Worm (Caenorhabditis elegans) whole organism, L4 larva: ENCODE measurements around the gene spo-11.

Experiments used
- F10B5.3 ChIP-seq: sonication (generic microtip); optimal IDR thresholded peaks from 2 replicates; lab custom pipeline; 2016; ENCODE audit warnings: mild to moderate bottlenecking, missing genetic modification characterization, missing compliant biosample characterization
- daf-19 ChIP-seq: fragments of 200-800 bp; sonication (Bioruptor generic); conservative IDR thresholded peaks from 2 replicates; pipeline ENCODE4 v1.3.6; 2022; ENCODE audit warnings: missing genetic modification characterization, missing compliant biosample characterization
- dmd-6 ChIP-seq: fragments of 200-800 bp; sonication (Bioruptor generic); IDR thresholded peaks from 2 replicates; pipeline ENCODE4 v1.3.6; 2022; ENCODE audit warnings: missing genetic modification reagents, missing genetic modification characterization, missing compliant biosample characterization
- dmd-9 ChIP-seq: fragments of 200-800 bp; sonication (Bioruptor generic); IDR thresholded peaks from 2 replicates; pipeline ENCODE4 v1.3.6; 2022; ENCODE audit warnings: missing genetic modification reagents, missing genetic modification characterization, missing compliant biosample characterization
- dpl-1 ChIP-seq: fragments of 150-350 bp; optimal IDR thresholded peaks from 2 replicates; lab custom pipeline; 2014; ENCODE audit warnings: missing biosample characterization, missing genetic modification reagents, missing genetic modification characterization
- lin-13 ChIP-seq: fragments of 150-350 bp; optimal IDR thresholded peaks from 2 replicates; lab custom pipeline; 2014; ENCODE audit warnings: missing biosample characterization, missing genetic modification reagents, missing genetic modification characterization
- lsy-2 ChIP-seq, 2 experiments: fragments of 150-350 bp in 1 of 2; sonication (generic microtip) in 1 of 2; optimal IDR thresholded peaks; 2 replicates each; lab custom pipeline; 2014 to 2017; ENCODE audit warnings: missing biosample characterization in 2 of 2, missing genetic modification characterization in 2 of 2
- sdz-12 ChIP-seq: fragments of 200-800 bp; sonication (Bioruptor generic); optimal IDR thresholded peaks from 2 replicates; lab custom pipeline; 2018; ENCODE audit warnings: mild to moderate bottlenecking, missing genetic modification characterization, missing compliant biosample characterization
- snpc-4 ChIP-seq: fragments of 150-350 bp; optimal IDR thresholded peaks from 2 replicates; lab custom pipeline; 2014; ENCODE audit warnings: missing biosample characterization, missing genetic modification characterization

ce11 chrIV:11111898-11112297, 12.8 kb downstream of the spo-11 start:
- TF ChIP-seq sdz-12 (GFP tag; lab: Kevin White, UChicago) (no peak), lsy-2 (tag; optimal IDR thresholded peaks at IDR 0.05; lab: Kevin White, UChicago) (no peak), lin-13 (GFP tag; lab: Kevin White, UChicago) (no peak), snpc-4 (no peak), dmd-9 (GFP tag; lab: Robert Waterston, UW) (no peak), daf-19 (GFP tag; lab: Robert Waterston, UW) (no peak), F10B5.3 (tag; lab: Kevin White, UChicago) (no peak), dpl-1 (GFP tag; lab: Kevin White, UChicago) (no peak), dmd-6 (no peak)
